Worm (Caenorhabditis elegans) whole organism, L3 larva: ENCODE results near the gene pho-12.

Experiments used
- R02D3.7 ChIP-seq: fragments of 150-350 bp; optimal IDR thresholded peaks from 2 replicates; lab custom pipeline; 2014; ENCODE audit warnings: missing biosample characterization, missing genetic modification characterization
- ZK546.5 ChIP-seq: sonication (generic microtip); optimal IDR thresholded peaks from 2 replicates; lab custom pipeline; 2017; ENCODE audit warnings: missing biosample characterization, missing genetic modification characterization
- aly-2 ChIP-seq: fragments of 150-350 bp; optimal IDR thresholded peaks from 2 replicates; lab custom pipeline; 2014; ENCODE audit warnings: missing biosample characterization, missing genetic modification characterization
- ama-1 ChIP-seq: fragments of 150-350 bp; optimal IDR thresholded peaks from 2 replicates; lab custom pipeline; 2018
- ceh-16 ChIP-seq: sonication (generic microtip); optimal IDR thresholded peaks from 2 replicates; lab custom pipeline; 2017; ENCODE audit warnings: missing biosample characterization, missing genetic modification characterization
- ceh-28 ChIP-seq: fragments of 150-350 bp; optimal IDR thresholded peaks from 2 replicates; lab custom pipeline; 2014; ENCODE audit warnings: missing biosample characterization, missing genetic modification reagents, missing genetic modification characterization
- ceh-82 ChIP-seq: fragments of 150-350 bp; optimal IDR thresholded peaks from 2 replicates; lab custom pipeline; 2014; ENCODE audit warnings: missing biosample characterization, missing genetic modification characterization
- ceh-9 ChIP-seq: sonication (generic microtip); optimal IDR thresholded peaks from 2 replicates; lab custom pipeline; 2018; ENCODE audit warnings: missing biosample characterization, missing genetic modification characterization
- daf-12 ChIP-seq: fragments of 150-350 bp; optimal IDR thresholded peaks from 2 replicates; lab custom pipeline; 2014; ENCODE audit warnings: missing biosample characterization, missing genetic modification reagents, missing genetic modification characterization
- egl-27 ChIP-seq: sonication (generic microtip); optimal IDR thresholded peaks from 4 replicates; lab custom pipeline; 2017; ENCODE audit warnings: missing biosample characterization, missing genetic modification reagents, missing genetic modification characterization
- egl-5 ChIP-seq: fragments of 150-350 bp; optimal IDR thresholded peaks from 2 replicates; lab custom pipeline; 2017; ENCODE audit warnings: missing biosample characterization, missing genetic modification reagents, missing genetic modification characterization, inconsistent platforms
- elt-1 ChIP-seq: fragments of 150-350 bp; optimal IDR thresholded peaks from 2 replicates; lab custom pipeline; 2014; ENCODE audit warnings: missing biosample characterization, missing genetic modification characterization
- elt-2 ChIP-seq: sonication (generic microtip); optimal IDR thresholded peaks from 2 replicates; lab custom pipeline; 2016; ENCODE audit warnings: missing genetic modification reagents, mild to moderate bottlenecking, missing genetic modification characterization, missing compliant biosample characterization
- elt-3 ChIP-seq, 3 experiments: fragments of 150-350 bp in 1 of 3; sonication (generic microtip) in 2 of 3; optimal IDR thresholded peaks; 2 replicates in 2 of 3; 4 replicates in 1 of 3; lab custom pipeline; 2014 to 2017; ENCODE audit warnings: missing biosample characterization in 3 of 3, missing genetic modification characterization in 3 of 3
- eor-1 ChIP-seq, 2 experiments: fragments of 150-350 bp; optimal IDR thresholded peaks; 2 replicates each; lab custom pipeline; 2014 to 2018; ENCODE audit warnings: missing biosample characterization in 2 of 2, missing genetic modification characterization in 2 of 2
- fkh-10 ChIP-seq: sonication (generic microtip); optimal IDR thresholded peaks from 2 replicates; lab custom pipeline; 2017; ENCODE audit warnings: missing biosample characterization, missing genetic modification reagents, missing genetic modification characterization
- fkh-2 ChIP-seq: fragments of 150-350 bp; optimal IDR thresholded peaks from 2 replicates; lab custom pipeline; 2014; ENCODE audit warnings: missing biosample characterization, missing genetic modification reagents, missing genetic modification characterization
- fos-1 ChIP-seq: fragments of 150-350 bp; optimal IDR thresholded peaks from 2 replicates; lab custom pipeline; 2014; ENCODE audit warnings: missing biosample characterization, missing genetic modification characterization
- hmg-11 ChIP-seq: sonication (generic microtip); optimal IDR thresholded peaks from 2 replicates; lab custom pipeline; 2016; ENCODE audit warnings: missing genetic modification characterization, missing compliant biosample characterization
- jun-1 ChIP-seq: fragments of 150-350 bp; optimal IDR thresholded peaks from 2 replicates; lab custom pipeline; 2014; ENCODE audit warnings: missing biosample characterization, missing genetic modification reagents, missing genetic modification characterization
- lin-39 ChIP-seq: fragments of 150-350 bp; optimal IDR thresholded peaks from 2 replicates; lab custom pipeline; 2018; ENCODE audit warnings: missing biosample characterization, missing genetic modification reagents, missing genetic modification characterization
- lsy-12 ChIP-seq: sonication (generic microtip); optimal IDR thresholded peaks from 2 replicates; lab custom pipeline; 2016; ENCODE audit warnings: mild to moderate bottlenecking, missing genetic modification characterization, missing compliant biosample characterization
- mdl-1 ChIP-seq: fragments of 150-350 bp; optimal IDR thresholded peaks from 2 replicates; lab custom pipeline; 2014; ENCODE audit warnings: missing biosample characterization, missing genetic modification characterization
- mml-1 ChIP-seq: fragments of 150-350 bp; sonication (generic microtip); optimal IDR thresholded peaks from 3 replicates; lab custom pipeline; 2014; ENCODE audit warnings: missing biosample characterization, missing genetic modification characterization
- nfya-1 ChIP-seq: sonication (generic microtip); optimal IDR thresholded peaks from 2 replicates; lab custom pipeline; 2017; ENCODE audit warnings: missing genetic modification characterization, mild to moderate bottlenecking, missing compliant biosample characterization, antibody characterized with exemption, moderate library complexity; ENCODE audit not compliant: insufficient read depth
- nhr-11 ChIP-seq: fragments of 150-350 bp; optimal IDR thresholded peaks from 2 replicates; lab custom pipeline; 2014; ENCODE audit warnings: missing biosample characterization, missing genetic modification characterization
- nhr-12 ChIP-seq: fragments of 150-350 bp; optimal IDR thresholded peaks from 2 replicates; lab custom pipeline; 2014; ENCODE audit warnings: missing biosample characterization, missing genetic modification characterization
- nhr-23 ChIP-seq: fragments of 150-350 bp; optimal IDR thresholded peaks from 2 replicates; lab custom pipeline; 2014; ENCODE audit warnings: missing biosample characterization, missing genetic modification reagents, missing genetic modification characterization
- nhr-237 ChIP-seq: fragments of 150-350 bp; optimal IDR thresholded peaks from 2 replicates; lab custom pipeline; 2014; ENCODE audit warnings: missing biosample characterization, missing genetic modification characterization
- nhr-25 ChIP-seq: sonication (generic microtip); optimal IDR thresholded peaks from 2 replicates; lab custom pipeline; 2017; ENCODE audit warnings: missing biosample characterization, missing genetic modification characterization
- nhr-28 ChIP-seq: fragments of 150-350 bp; optimal IDR thresholded peaks from 2 replicates; lab custom pipeline; 2014; ENCODE audit warnings: missing biosample characterization, missing genetic modification characterization
- nhr-43 ChIP-seq: sonication (generic microtip); optimal IDR thresholded peaks from 2 replicates; lab custom pipeline; 2016; ENCODE audit warnings: mild to moderate bottlenecking, missing genetic modification characterization, missing compliant biosample characterization; ENCODE audit not compliant: poor library complexity, severe bottlenecking
- nhr-67 ChIP-seq: fragments of 150-350 bp; optimal IDR thresholded peaks from 2 replicates; lab custom pipeline; 2014; ENCODE audit warnings: missing biosample characterization, missing genetic modification characterization
- nhr-76 ChIP-seq: fragments of 150-350 bp; sonication (generic microtip); optimal IDR thresholded peaks from 5 replicates; lab custom pipeline; 2014; ENCODE audit warnings: missing biosample characterization, missing genetic modification characterization
- nhr-77 ChIP-seq: fragments of 150-350 bp; optimal IDR thresholded peaks from 2 replicates; lab custom pipeline; 2014; ENCODE audit warnings: missing biosample characterization, missing genetic modification characterization
- pha-4 ChIP-seq: fragments of 150-350 bp; optimal IDR thresholded peaks from 2 replicates; lab custom pipeline; 2014; ENCODE audit warnings: missing biosample characterization, missing genetic modification reagents, missing genetic modification characterization
- pqm-1 ChIP-seq: fragments of 150-350 bp; optimal IDR thresholded peaks from 2 replicates; lab custom pipeline; 2017; ENCODE audit warnings: missing biosample characterization, missing genetic modification characterization, inconsistent platforms
- sea-2 ChIP-seq: fragments of 150-350 bp; sonication (generic microtip); optimal IDR thresholded peaks from 4 replicates; lab custom pipeline; 2014; ENCODE audit warnings: missing biosample characterization, missing genetic modification reagents, missing genetic modification characterization
- skn-1 ChIP-seq: fragments of 150-350 bp; optimal IDR thresholded peaks from 2 replicates; lab custom pipeline; 2014; ENCODE audit warnings: missing biosample characterization, missing genetic modification characterization
- snpc-4 ChIP-seq: fragments of 150-350 bp; optimal IDR thresholded peaks from 2 replicates; lab custom pipeline; 2014; ENCODE audit warnings: missing biosample characterization, missing genetic modification characterization
- unc-39 ChIP-seq: sonication (generic microtip); optimal IDR thresholded peaks from 4 replicates; lab custom pipeline; 2017; ENCODE audit warnings: missing biosample characterization, missing genetic modification characterization
- unc-62 ChIP-seq: fragments of 150-350 bp; sonication (generic microtip); optimal IDR thresholded peaks from 4 replicates; lab custom pipeline; 2014; ENCODE audit warnings: missing biosample characterization, missing genetic modification reagents, missing genetic modification characterization
- zag-1 ChIP-seq: fragments of 150-350 bp; optimal IDR thresholded peaks from 2 replicates; lab custom pipeline; 2014; ENCODE audit warnings: missing biosample characterization, missing genetic modification characterization
- ztf-11 ChIP-seq: fragments of 150-350 bp; optimal IDR thresholded peaks from 2 replicates; lab custom pipeline; 2014; ENCODE audit warnings: missing biosample characterization, missing genetic modification characterization
- ztf-4 ChIP-seq: fragments of 150-350 bp; optimal IDR thresholded peaks from 2 replicates; lab custom pipeline; 2014; ENCODE audit warnings: missing biosample characterization, missing genetic modification characterization

Gene pho-12

ce11 chrII:5060719-5061118 is at the start of gene pho-12:
Gene pho-12 (minus strand): TSS chrII:5060819.
- no peak for TF ChIP-seq nhr-77
- TF ChIP-seq ama-1: no peak
- no peak for TF ChIP-seq ztf-4 (tag; lab: Kevin White, UChicago)
- TF ChIP-seq mml-1: no peak
- no peak for TF ChIP-seq nhr-11 (tag; lab: Kevin White, UChicago)
- TF ChIP-seq pqm-1 (tag; lab: Kevin White, UChicago): no peak

DNA sequence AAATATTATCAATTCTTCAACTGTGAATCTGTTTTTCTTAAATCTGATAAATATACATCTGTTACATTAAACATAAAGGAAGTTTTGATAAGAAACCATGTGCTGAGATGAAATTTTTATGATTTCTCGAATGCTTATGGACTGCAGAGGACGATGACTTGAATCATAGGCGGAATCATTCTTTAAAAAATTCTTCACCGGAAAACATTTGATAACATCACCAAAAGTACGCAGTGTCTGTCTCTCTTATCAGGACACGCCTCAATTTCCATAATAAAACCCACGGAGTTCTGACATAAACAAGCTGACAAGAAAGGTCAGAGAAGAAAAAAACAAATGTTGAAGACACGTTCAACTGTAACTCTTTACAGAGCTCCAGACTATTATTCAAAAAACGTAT is 49.1 kb upstream of the pho-12 start, which contains the start of gene F09C12.2:
F09C12.2 (plus strand) TSS at position 320 of the 400 bp plus-strand sequence.
- TF ChIP-seq ama-1 (no peak), fos-1 (tag; lab: Kevin White, UChicago) (no peak), elt-1 (tag; lab: Kevin White, UChicago) (no peak), skn-1 (tag; lab: Kevin White, UChicago) (no peak), nhr-28 (tag; lab: Kevin White, UChicago) (no peak), ceh-82 (tag; lab: Kevin White, UChicago) (no peak), nhr-237 (tag; lab: Kevin White, UChicago) (no peak), pqm-1 (tag; lab: Kevin White, UChicago) (peak; percentile 38), ceh-9 (tag; lab: Kevin White, UChicago) (no peak), nfya-1 (no peak), sea-2 (GFP tag; lab: Kevin White, UChicago) (no peak), ceh-28 (no peak), ZK546.5 (tag; lab: Kevin White, UChicago) (no peak), jun-1 (tag; lab: Kevin White, UChicago) (peak; percentile 36), unc-39 (no peak), pha-4 (tag; lab: Kevin White, UChicago) (peak; percentile 38), nhr-67 (no peak), egl-27 (tag; lab: Kevin White, UChicago) (no peak), elt-3 (tag; optimal IDR thresholded peaks at IDR 0.05; lab: Kevin White, UChicago) (no peak), nhr-25 (tag; lab: Kevin White, UChicago) (no peak), nhr-76 (no peak), ceh-16 (no peak), mdl-1 (tag; lab: Kevin White, UChicago) (no peak), hmg-11 (tag; lab: Kevin White, UChicago) (no peak), elt-2 (tag; lab: Kevin White, UChicago) (peak; percentile 80), fkh-10 (no peak), fkh-2 (tag; lab: Kevin White, UChicago) (no peak), ztf-11 (no peak), nhr-12 (no peak), snpc-4 (no peak), egl-5 (tag; lab: Kevin White, UChicago) (no peak)

ce11 chrII:5105020-5105419 is 44.4 kb upstream of the pho-12 start:
- peak; percentile 78 for TF ChIP-seq lsy-12
- TF ChIP-seq nhr-67: no peak
- TF ChIP-seq fkh-2 (tag; lab: Kevin White, UChicago): no peak
- no peak for TF ChIP-seq ztf-11
- TF ChIP-seq pqm-1 (tag; lab: Kevin White, UChicago): no peak
- no peak for TF ChIP-seq nhr-76
- no peak for TF ChIP-seq ceh-16
- TF ChIP-seq nhr-28 (tag; lab: Kevin White, UChicago): no peak
- TF ChIP-seq fkh-10: no peak
- no peak for TF ChIP-seq ZK546.5 (tag; lab: Kevin White, UChicago)
- TF ChIP-seq mml-1: no peak
- TF ChIP-seq unc-39: no peak
- TF ChIP-seq eor-1 (tag; optimal IDR thresholded peaks at IDR 0.05; lab: Kevin White, UChicago): no peak
- TF ChIP-seq elt-3 (tag; optimal IDR thresholded peaks at IDR 0.05; lab: Kevin White, UChicago): peak in 1 of 3 experiments; percentile 48
- no peak for TF ChIP-seq ceh-28
- TF ChIP-seq ztf-4 (tag; lab: Kevin White, UChicago): peak; percentile 19
- TF ChIP-seq sea-2 (GFP tag; lab: Kevin White, UChicago): no peak
- no peak for TF ChIP-seq R02D3.7 (tag; lab: Kevin White, UChicago)
- TF ChIP-seq egl-27 (tag; lab: Kevin White, UChicago): peak; percentile 67
- TF ChIP-seq nhr-43 (tag; lab: Kevin White, UChicago): peak; percentile 87
- no peak for TF ChIP-seq nhr-12
- TF ChIP-seq skn-1 (tag; lab: Kevin White, UChicago): no peak
- TF ChIP-seq lin-39 (tag; lab: Kevin White, UChicago): peak; percentile 41
- TF ChIP-seq mdl-1 (tag; lab: Kevin White, UChicago): no peak
- no peak for TF ChIP-seq unc-62
- no peak for TF ChIP-seq daf-12 (tag; lab: Kevin White, UChicago)
- TF ChIP-seq nhr-23: peak; percentile 69
- TF ChIP-seq nhr-25 (tag; lab: Kevin White, UChicago): no peak
- TF ChIP-seq zag-1 (tag; lab: Kevin White, UChicago): peak; percentile 4
- no peak for TF ChIP-seq elt-1 (tag; lab: Kevin White, UChicago)
- TF ChIP-seq elt-2 (tag; lab: Kevin White, UChicago): peak; percentile 80
- no peak for TF ChIP-seq ceh-9 (tag; lab: Kevin White, UChicago)
- TF ChIP-seq nhr-11 (tag; lab: Kevin White, UChicago): no peak
- TF ChIP-seq nhr-77: peak; percentile 34
- peak; percentile 20 for TF ChIP-seq ama-1
- TF ChIP-seq hmg-11 (tag; lab: Kevin White, UChicago): peak; percentile 83
- TF ChIP-seq snpc-4: peak; percentile 21
- no peak for TF ChIP-seq nhr-237 (tag; lab: Kevin White, UChicago)
- no peak for TF ChIP-seq ceh-82 (tag; lab: Kevin White, UChicago)
- TF ChIP-seq aly-2: peak; percentile 68
- peak; percentile 78 for TF ChIP-seq nfya-1
- TF ChIP-seq jun-1 (tag; lab: Kevin White, UChicago): peak; percentile 11
